Fruit fly (Drosophila melanogaster) whole organism, embryonic: ENCODE results near the gene CG18265.

ENCODE experiments used
- Asciz ChIP-seq: fragments of 200-800 bp; sonication (Bioruptor generic); optimal IDR thresholded peaks from 2 replicates; lab custom pipeline; 2017; ENCODE audit warnings: missing biosample characterization, mild to moderate bottlenecking, missing genetic modification characterization, missing genetic modification reagents
- CG10274 ChIP-seq: fragments of 200-800 bp; sonication (Bioruptor generic); optimal IDR thresholded peaks from 3 replicates; lab custom pipeline; 2017; ENCODE audit warnings: missing biosample characterization, mild to moderate bottlenecking, missing genetic modification characterization
- CG10366 ChIP-seq: fragments of 200-800 bp; sonication (Bioruptor generic); IDR thresholded peaks from 2 replicates; pipeline ENCODE4 v1.3.6; 2022; ENCODE audit warnings: missing biosample characterization, missing genetic modification characterization
- CG10565 ChIP-seq: fragments of 200-800 bp; sonication (Bioruptor generic); optimal IDR thresholded peaks from 3 replicates; lab custom pipeline; 2016; ENCODE audit warnings: missing biosample characterization, mild to moderate bottlenecking, missing genetic modification characterization
- CG11456 ChIP-seq: fragments of 200-800 bp; sonication (Bioruptor generic); IDR thresholded peaks from 3 replicates; pipeline ENCODE4 v1.3.6; 2022; ENCODE audit warnings: missing biosample characterization, missing genetic modification characterization
- CG12744 ChIP-seq: fragments of 200-800 bp; sonication (Bioruptor generic); optimal IDR thresholded peaks from 2 replicates; lab custom pipeline; 2016; ENCODE audit warnings: missing biosample characterization, missing genetic modification characterization
- CG15514 ChIP-seq: fragments of 200-800 bp; sonication (Bioruptor generic); optimal IDR thresholded peaks from 3 replicates; lab custom pipeline; 2017; ENCODE audit warnings: missing biosample characterization, missing genetic modification characterization, mild to moderate bottlenecking, moderate library complexity, missing genetic modification reagents
- CG17359 ChIP-seq: fragments of 200-800 bp; sonication (Bioruptor generic); optimal IDR thresholded peaks from 3 replicates; lab custom pipeline; 2018; ENCODE audit warnings: missing biosample characterization, mild to moderate bottlenecking, missing genetic modification characterization, moderate library complexity
- CG17612 ChIP-seq: fragments of 200-800 bp; sonication (Bioruptor generic); IDR thresholded peaks from 2 replicates; pipeline ENCODE4 v1.3.6; 2022; ENCODE audit warnings: missing biosample characterization, missing genetic modification characterization
- CG18011 ChIP-seq: fragments of 200-800 bp; sonication (Bioruptor generic); optimal IDR thresholded peaks from 2 replicates; lab custom pipeline; 2017; ENCODE audit warnings: missing biosample characterization, missing genetic modification characterization, mild to moderate bottlenecking, moderate library complexity, missing genotype
- CG30403 ChIP-seq: fragments of 200-800 bp; sonication (Bioruptor generic); optimal IDR thresholded peaks from 3 replicates; lab custom pipeline; 2016; ENCODE audit warnings: missing biosample characterization, missing genetic modification characterization
- CG30431 ChIP-seq: fragments of 200-800 bp; sonication (Bioruptor generic); optimal IDR thresholded peaks from 2 replicates; lab custom pipeline; 2017; ENCODE audit warnings: missing biosample characterization, missing genetic modification characterization
- CG34376 ChIP-seq: fragments of 200-800 bp; sonication (Bioruptor generic); optimal IDR thresholded peaks from 2 replicates; lab custom pipeline; 2018; ENCODE audit warnings: missing biosample characterization, mild to moderate bottlenecking, missing genetic modification characterization
- CG42726 ChIP-seq: fragments of 200-800 bp; sonication (Bioruptor generic); IDR thresholded peaks from 2 replicates; pipeline ENCODE4 v1.3.6; 2022; ENCODE audit warnings: missing biosample characterization, missing genetic modification characterization; ENCODE audit not compliant: partially characterized antibody
- CG4328 ChIP-seq: fragments of 200-800 bp; sonication (Bioruptor generic); optimal IDR thresholded peaks from 3 replicates; lab custom pipeline; 2017; ENCODE audit warnings: missing biosample characterization, missing genetic modification reagents, missing genetic modification characterization
- CG43689 ChIP-seq: fragments of 200-800 bp; sonication (Bioruptor generic); IDR thresholded peaks from 2 replicates; pipeline ENCODE4 v1.3.6; 2022; ENCODE audit warnings: missing biosample characterization, missing genetic modification characterization
- CG6175 ChIP-seq: fragments of 200-800 bp; sonication (Bioruptor generic); IDR thresholded peaks from 3 replicates; pipeline ENCODE4 v1.3.6; 2022; ENCODE audit warnings: missing biosample characterization, missing genetic modification characterization
- CG6272 ChIP-seq: fragments of 200-800 bp; sonication (Bioruptor generic); IDR thresholded peaks from 2 replicates; pipeline ENCODE4 v1.3.6; 2022; ENCODE audit warnings: missing biosample characterization, missing genetic modification characterization
- CG6765 ChIP-seq: fragments of 200-800 bp; sonication (Bioruptor generic); optimal IDR thresholded peaks from 3 replicates; lab custom pipeline; 2017; ENCODE audit warnings: missing biosample characterization, mild to moderate bottlenecking, missing genetic modification characterization
- CG6854 ChIP-seq: fragments of 200-800 bp; sonication (Bioruptor generic); optimal IDR thresholded peaks from 3 replicates; lab custom pipeline; 2017; ENCODE audit warnings: missing biosample characterization, mild to moderate bottlenecking, missing genetic modification characterization
- CG8359 ChIP-seq: fragments of 200-800 bp; sonication (Bioruptor generic); optimal IDR thresholded peaks from 2 replicates; lab custom pipeline; 2017; ENCODE audit warnings: missing biosample characterization, mild to moderate bottlenecking, missing genetic modification characterization, borderline replicate concordance
- CG8388 ChIP-seq: fragments of 200-800 bp; sonication (Bioruptor generic); optimal IDR thresholded peaks from 2 replicates; lab custom pipeline; 2019; ENCODE audit warnings: missing biosample characterization, mild to moderate bottlenecking, missing genetic modification characterization, moderate library complexity
- CG9609 ChIP-seq: fragments of 200-800 bp; sonication (Bioruptor generic); optimal IDR thresholded peaks from 3 replicates; lab custom pipeline; 2016; ENCODE audit warnings: missing biosample characterization, missing genetic modification characterization
- CG9727 ChIP-seq: fragments of 200-800 bp; sonication (Bioruptor generic); optimal IDR thresholded peaks from 3 replicates; lab custom pipeline; 2017; ENCODE audit warnings: missing biosample characterization, mild to moderate bottlenecking, missing genetic modification characterization
- D19B ChIP-seq: fragments of 200-800 bp; sonication (Bioruptor generic); optimal IDR thresholded peaks from 2 replicates; lab custom pipeline; 2017; ENCODE audit warnings: missing biosample characterization, mild to moderate bottlenecking, missing genetic modification characterization
- Dek ChIP-seq: fragments of 200-800 bp; sonication (Bioruptor generic); optimal IDR thresholded peaks from 3 replicates; lab custom pipeline; 2019; ENCODE audit warnings: missing biosample characterization, mild to moderate bottlenecking, missing genetic modification characterization, moderate library complexity
- Doc2 ChIP-seq: fragments of 200-800 bp; sonication (Bioruptor generic); IDR thresholded peaks from 2 replicates; pipeline ENCODE4 v1.3.6; 2022; ENCODE audit warnings: missing biosample characterization, missing genetic modification characterization
- Ets97D ChIP-seq: fragments of 200-800 bp; sonication (Bioruptor generic); optimal IDR thresholded peaks from 3 replicates; lab custom pipeline; 2016; ENCODE audit warnings: missing biosample characterization, missing genetic modification characterization
- Fer3 ChIP-seq: fragments of 200-800 bp; sonication (Bioruptor generic); optimal IDR thresholded peaks from 2 replicates; lab custom pipeline; 2018; ENCODE audit warnings: missing biosample characterization, mild to moderate bottlenecking, missing genetic modification characterization, moderate library complexity
- Hmx ChIP-seq: fragments of 200-800 bp; sonication (Bioruptor generic); optimal IDR thresholded peaks from 2 replicates; lab custom pipeline; 2016; ENCODE audit warnings: missing biosample characterization, missing genetic modification characterization
- Hr78 ChIP-seq, 2 experiments: fragments of 200-800 bp in 1 of 2; fragments of >200 bp in 1 of 2; sonication (Bioruptor generic) in 1 of 2; optimal IDR thresholded peaks; 2 replicates each; lab custom pipeline; 2017 to 2019; ENCODE audit warnings: missing biosample characterization in 2 of 2, missing genetic modification characterization in 2 of 2, mild to moderate bottlenecking in 1 of 2, moderate library complexity in 1 of 2
- Lhr ChIP-seq: fragments of 200-800 bp; sonication (Bioruptor generic); optimal IDR thresholded peaks from 3 replicates; lab custom pipeline; 2017; ENCODE audit warnings: mild to moderate bottlenecking, missing biosample characterization, missing genetic modification reagents, missing genetic modification characterization
- Lim3 ChIP-seq: fragments of 200-800 bp; sonication (Bioruptor generic); IDR thresholded peaks from 2 replicates; pipeline ENCODE4 v1.3.6; 2022; ENCODE audit warnings: missing biosample characterization, missing genetic modification characterization
- Oli ChIP-seq: fragments of 200-800 bp; sonication (Bioruptor generic); optimal IDR thresholded peaks from 2 replicates; lab custom pipeline; 2018; ENCODE audit warnings: missing biosample characterization, mild to moderate bottlenecking, missing genetic modification characterization, moderate library complexity
- Xrp1 ChIP-seq: fragments of 200-800 bp; sonication (Bioruptor generic); IDR thresholded peaks from 2 replicates; pipeline ENCODE4 v1.3.6; 2022; ENCODE audit warnings: missing biosample characterization, missing genetic modification characterization
- al ChIP-seq: fragments of 200-800 bp; sonication (Bioruptor generic); IDR thresholded peaks from 2 replicates; pipeline ENCODE4 v1.3.6; 2022; ENCODE audit warnings: missing biosample characterization, missing genetic modification characterization
- ase ChIP-seq: fragments of 200-800 bp; sonication (Bioruptor generic); IDR thresholded peaks from 3 replicates; pipeline ENCODE4 v1.3.6; 2022; ENCODE audit warnings: missing biosample characterization, missing genetic modification characterization
- bigmax ChIP-seq: fragments of 200-800 bp; sonication (Bioruptor generic); optimal IDR thresholded peaks from 2 replicates; lab custom pipeline; 2018; ENCODE audit warnings: missing biosample characterization, mild to moderate bottlenecking, missing genetic modification characterization
- grn ChIP-seq: fragments of 200-800 bp; sonication (Bioruptor generic); optimal IDR thresholded peaks from 3 replicates; lab custom pipeline; 2017; ENCODE audit warnings: missing biosample characterization, missing genetic modification characterization
- gsb-n ChIP-seq: fragments of 200-800 bp; sonication (Bioruptor generic); optimal IDR thresholded peaks from 3 replicates; lab custom pipeline; 2018; ENCODE audit warnings: missing biosample characterization, mild to moderate bottlenecking, missing genetic modification characterization
- hkb ChIP-seq, 2 experiments: fragments of 200-800 bp in 1 of 2; fragments of >200 bp in 1 of 2; sonication (Bioruptor generic) in 1 of 2; IDR thresholded peaks in 1 of 2; optimal IDR thresholded peaks in 1 of 2; 2 replicates each; pipeline versions ENCODE4 v1.3.6 to Lab custom; 2017 to 2022; ENCODE audit warnings: missing biosample characterization in 1 of 2, missing genetic modification characterization in 1 of 2
- ind ChIP-seq: fragments of 200-800 bp; sonication (Bioruptor generic); optimal IDR thresholded peaks from 3 replicates; lab custom pipeline; 2016; ENCODE audit warnings: missing biosample characterization, missing genetic modification characterization
- insv ChIP-seq, 2 experiments: fragments of 200-800 bp; sonication (Bioruptor generic); optimal IDR thresholded peaks; 3 replicates each; lab custom pipeline; 2016 to 2018; ENCODE audit warnings: missing biosample characterization in 2 of 2, missing genetic modification characterization in 2 of 2
- mam ChIP-seq: fragments of 200-800 bp; sonication (Bioruptor generic); optimal IDR thresholded peaks from 3 replicates; lab custom pipeline; 2016; ENCODE audit warnings: missing biosample characterization, missing genetic modification characterization
- nmo ChIP-seq: fragments of 200-800 bp; sonication (Bioruptor generic); optimal IDR thresholded peaks from 2 replicates; lab custom pipeline; 2018; ENCODE audit warnings: missing biosample characterization, mild to moderate bottlenecking, missing genetic modification characterization, moderate library complexity
- onecut ChIP-seq: fragments of 200-800 bp; sonication (Bioruptor generic); IDR thresholded peaks from 2 replicates; pipeline ENCODE4 v1.3.6; 2022; ENCODE audit warnings: missing biosample characterization, missing genetic modification characterization
- pum ChIP-seq: fragments of 200-800 bp; sonication (Bioruptor generic); optimal IDR thresholded peaks from 2 replicates; lab custom pipeline; 2016; ENCODE audit warnings: missing biosample characterization, missing genetic modification characterization
- sr ChIP-seq: fragments of 200-800 bp; sonication (Bioruptor generic); IDR thresholded peaks from 3 replicates; pipeline ENCODE4 v1.3.6; 2022; ENCODE audit warnings: missing biosample characterization, missing genetic modification characterization
- sug ChIP-seq: fragments of 200-800 bp; optimal IDR thresholded peaks from 2 replicates; lab custom pipeline; 2019; ENCODE audit warnings: missing biosample characterization, mild to moderate bottlenecking, missing genetic modification characterization, moderate library complexity
- usp ChIP-seq: fragments of >200 bp; optimal IDR thresholded peaks from 2 replicates; lab custom pipeline; 2017; ENCODE audit warnings: missing biosample characterization, missing genetic modification characterization
- vvl ChIP-seq: fragments of 200-800 bp; sonication (Bioruptor generic); IDR thresholded peaks from 2 replicates; pipeline ENCODE4 v1.3.6; 2022; ENCODE audit warnings: missing biosample characterization, missing genetic modification characterization

The CG18265 gene

DNA sequence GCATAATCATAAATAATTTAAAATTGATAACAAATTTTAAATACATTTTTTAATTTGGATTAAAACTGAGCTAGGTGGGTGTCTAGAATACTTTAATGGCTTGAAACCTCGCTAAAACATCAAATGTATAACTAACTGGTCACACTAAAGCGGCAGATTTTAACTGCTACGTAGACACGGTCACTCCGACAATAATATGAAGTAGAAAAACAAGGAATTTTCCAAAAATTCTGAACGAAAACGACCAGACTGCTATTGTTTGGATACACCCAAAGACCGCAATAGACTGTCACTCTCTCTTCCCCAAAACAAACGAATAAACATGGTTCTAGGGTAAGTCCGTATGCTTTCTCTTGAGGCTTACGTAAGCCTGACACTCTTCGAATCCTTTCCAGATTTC lies 26.6 kb downstream of the CG18265 start, which contains the start of gene QIL1 (continued):
- TF ChIP-seq al (no peak), CG18011 (GFP tag; lab: Kevin White, UChicago) (no peak), grn (GFP tag; lab: Kevin White, UChicago) (no peak), CG8359 (no peak), Ets97D (GFP tag; lab: Kevin White, UChicago) (peak; percentile 65), pum (GFP tag; lab: Kevin White, UChicago) (no peak), ase (GFP tag; lab: Robert Waterston, UW) (no peak), CG9609 (GFP tag; lab: Kevin White, UChicago) (no peak), sr (GFP tag; lab: Robert Waterston, UW) (no peak), Lhr (peak; percentile 83), Doc2 (no peak), CG30403 (GFP tag; lab: Kevin White, UChicago) (no peak), ind (GFP tag; lab: Kevin White, UChicago) (no peak), CG9727 (GFP tag; lab: Kevin White, UChicago) (no peak), D19B (no peak), onecut (GFP tag; lab: Robert Waterston, UW) (no peak), CG17612 (GFP tag; lab: Robert Waterston, UW) (no peak), CG15514 (peak; percentile 65), CG10366 (GFP tag; lab: Robert Waterston, UW) (no peak), CG10274 (no peak), insv (GFP tag; optimal IDR thresholded peaks at IDR 0.05; lab: Kevin White, UChicago) (no peak), CG34376 (GFP tag; lab: Kevin White, UChicago) (no peak), CG12744 (GFP tag; lab: Kevin White, UChicago) (no peak), usp (GFP tag; lab: Kevin White, UChicago) (no peak), CG4328 (GFP tag; lab: Kevin White, UChicago) (no peak), Lim3 (GFP tag; lab: Robert Waterston, UW) (no peak), Dek (tag; lab: Kevin White, UChicago) (peak; percentile 46), gsb-n (tag; lab: Kevin White, UChicago) (no peak), Asciz (GFP tag; lab: Kevin White, UChicago) (no peak), CG6272 (no peak), CG17359 (tag; lab: Kevin White, UChicago) (no peak), CG43689 (GFP tag; lab: Robert Waterston, UW) (no peak), Fer3 (no peak), CG10565 (GFP tag; lab: Kevin White, UChicago) (no peak), nmo (peak; percentile 54), hkb (optimal IDR thresholded peaks at IDR 0.05; lab: Kevin White, UChicago) (no peak), hkb (GFP tag; IDR thresholded peaks at IDR 0.05; lab: Robert Waterston, UW) (no peak), sug (tag; lab: Kevin White, UChicago) (peak; percentile 1), CG42726 (GFP tag; lab: Robert Waterston, UW) (no peak), Oli (tag; lab: Kevin White, UChicago) (no peak), CG11456 (GFP tag; lab: Robert Waterston, UW) (no peak), Hr78 (GFP tag; optimal IDR thresholded peaks at IDR 0.05; lab: Kevin White, UChicago) (no peak), CG30431 (GFP tag; lab: Kevin White, UChicago) (no peak), CG6175 (GFP tag; lab: Robert Waterston, UW) (no peak), vvl (no peak), Xrp1 (GFP tag; lab: Robert Waterston, UW) (no peak), Hmx (GFP tag; lab: Kevin White, UChicago) (no peak), bigmax (GFP tag; lab: Kevin White, UChicago) (no peak), CG6854 (GFP tag; lab: Kevin White, UChicago) (no peak), CG8388 (GFP tag; lab: Kevin White, UChicago) (no peak), CG6765 (GFP tag; lab: Kevin White, UChicago) (no peak), mam (GFP tag; lab: Kevin White, UChicago) (no peak)
